Worm (Caenorhabditis elegans) whole organism, L1 larva: ENCODE data around the gene C37C3.10.

Experiments used
- nhr-76 ChIP-seq: sonication (generic microtip); optimal IDR thresholded peaks from 2 replicates; lab custom pipeline; 2017; ENCODE audit warnings: missing biosample characterization, missing genetic modification characterization
- pqm-1 ChIP-seq: sonication (generic microtip); optimal IDR thresholded peaks from 3 replicates; lab custom pipeline; 2017; ENCODE audit warnings: missing biosample characterization, missing genetic modification characterization
- zag-1 ChIP-seq: fragments of 150-350 bp; optimal IDR thresholded peaks from 2 replicates; lab custom pipeline; 2014; ENCODE audit warnings: missing biosample characterization, missing genetic modification characterization

DNA sequence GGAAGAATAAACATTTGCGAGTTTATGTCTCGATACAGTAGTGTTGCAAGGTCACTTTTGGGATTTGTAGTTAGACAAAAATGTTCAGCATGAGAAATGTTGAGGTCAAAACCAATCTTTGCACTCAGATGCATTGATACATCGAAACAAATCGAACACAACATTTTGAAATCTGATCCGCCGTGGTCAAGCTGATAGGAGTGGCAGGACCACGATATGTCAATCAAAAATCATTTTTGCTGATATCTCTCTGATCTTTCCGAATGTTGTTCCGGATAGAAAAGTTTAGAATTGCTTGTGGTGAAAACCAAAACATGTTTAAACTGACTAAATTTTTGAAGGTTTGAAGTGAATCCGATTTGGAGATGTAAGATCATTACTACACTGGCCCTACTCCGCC lies 37.0 kb downstream of the C37C3.10 start:
- TF ChIP-seq zag-1 (tag; lab: Kevin White, UChicago) (no peak), pqm-1 (tag; lab: Kevin White, UChicago) (no peak), nhr-76 (tag; lab: Kevin White, UChicago) (no peak)
